Fruit fly (Drosophila melanogaster): ENCODE measurements around the gene CG13933.
A peak's percentile ranks its signal among the peaks of the same experiment; 100 is the strongest.

CG13933 gene

dm6 chr3L:1774713-1775648 is at the start of gene CG13933, which contains the start of gene PolD2:
TSS of gene CG13933 (minus strand) at chr3L:1775147.
TSS of gene PolD2 (plus strand) at chr3L:1775633.
- TF ChIP-seq Dll (optimal IDR thresholded peaks at IDR 0.05) (no peak), psq (optimal IDR thresholded peaks at IDR 0.05) (no peak), pan (optimal IDR thresholded peaks at IDR 0.05) (no peak), CG8478 (optimal IDR thresholded peaks at IDR 0.05) (no peak), EcR (GFP tag; optimal IDR thresholded peaks at IDR 0.05) (no peak), usp (GFP tag; optimal IDR thresholded peaks at IDR 0.05) (no peak)

- TF ChIP-seq psq (optimal IDR thresholded peaks at IDR 0.05) (no peak), EcR (GFP tag; optimal IDR thresholded peaks at IDR 0.05) (no peak), usp (GFP tag; optimal IDR thresholded peaks at IDR 0.05) (no peak), CG8478 (optimal IDR thresholded peaks at IDR 0.05) (no peak), pan (optimal IDR thresholded peaks at IDR 0.05) (no peak), Dll (optimal IDR thresholded peaks at IDR 0.05) (no peak)
Observed at dm6 chr3L:1822365-1822764, 47.4 kb upstream of the CG13933 start.

dm6 chr3L:1821140-1821539 is 46.2 kb upstream of the CG13933 start:
- TF ChIP-seq Dll (optimal IDR thresholded peaks at IDR 0.05), result no peak
- TF ChIP-seq usp (GFP tag; optimal IDR thresholded peaks at IDR 0.05), result no peak
- no peak for TF ChIP-seq CG8478 (optimal IDR thresholded peaks at IDR 0.05)
- TF ChIP-seq EcR (GFP tag; optimal IDR thresholded peaks at IDR 0.05), result no peak
- TF ChIP-seq pan (optimal IDR thresholded peaks at IDR 0.05), result no peak
- TF ChIP-seq psq (optimal IDR thresholded peaks at IDR 0.05), result no peak

dm6 chr3L:1818834-1819233 is 43.9 kb upstream of the CG13933 start:
- TF ChIP-seq pan (optimal IDR thresholded peaks at IDR 0.05), result no peak
- TF ChIP-seq Dll (optimal IDR thresholded peaks at IDR 0.05), result no peak
- TF ChIP-seq EcR (GFP tag; optimal IDR thresholded peaks at IDR 0.05), result no peak
- no peak for TF ChIP-seq CG8478 (optimal IDR thresholded peaks at IDR 0.05)
- no peak for TF ChIP-seq usp (GFP tag; optimal IDR thresholded peaks at IDR 0.05)
- TF ChIP-seq psq (optimal IDR thresholded peaks at IDR 0.05), result no peak

- TF ChIP-seq usp (GFP tag; optimal IDR thresholded peaks at IDR 0.05) (no peak), psq (optimal IDR thresholded peaks at IDR 0.05) (no peak), Dll (optimal IDR thresholded peaks at IDR 0.05) (no peak), CG8478 (optimal IDR thresholded peaks at IDR 0.05) (no peak), EcR (GFP tag; optimal IDR thresholded peaks at IDR 0.05) (no peak), pan (optimal IDR thresholded peaks at IDR 0.05) (no peak)
Observed at dm6 chr3L:1817405-1817804, 42.5 kb upstream of the CG13933 start.

dm6 chr3L:1816614-1817013 is 41.7 kb upstream of the CG13933 start:
- TF ChIP-seq Dll (optimal IDR thresholded peaks at IDR 0.05) (no peak), pan (optimal IDR thresholded peaks at IDR 0.05) (no peak), CG8478 (optimal IDR thresholded peaks at IDR 0.05) (no peak), psq (optimal IDR thresholded peaks at IDR 0.05) (no peak), EcR (GFP tag; optimal IDR thresholded peaks at IDR 0.05) (no peak), usp (GFP tag; optimal IDR thresholded peaks at IDR 0.05) (no peak)

- TF ChIP-seq usp (GFP tag; optimal IDR thresholded peaks at IDR 0.05), result no peak
- TF ChIP-seq EcR (GFP tag; optimal IDR thresholded peaks at IDR 0.05), result no peak
- TF ChIP-seq CG8478 (optimal IDR thresholded peaks at IDR 0.05), result no peak
- no peak for TF ChIP-seq psq (optimal IDR thresholded peaks at IDR 0.05)
Observed at dm6 chr3L:1810288-1810687, 35.3 kb upstream of the CG13933 start, which contains the start of gene GV1. TSS of gene GV1 (plus strand) at chr3L:1810588.

dm6 chr3L:1808631-1809030 is 33.7 kb upstream of the CG13933 start:
- TF ChIP-seq EcR (GFP tag; optimal IDR thresholded peaks at IDR 0.05) (no peak), CG8478 (optimal IDR thresholded peaks at IDR 0.05) (no peak), usp (GFP tag; optimal IDR thresholded peaks at IDR 0.05) (no peak), psq (optimal IDR thresholded peaks at IDR 0.05) (no peak), pan (optimal IDR thresholded peaks at IDR 0.05) (no peak)

- TF ChIP-seq psq (optimal IDR thresholded peaks at IDR 0.05) (peak; percentile 57), Dll (optimal IDR thresholded peaks at IDR 0.05) (no peak), usp (GFP tag; optimal IDR thresholded peaks at IDR 0.05) (no peak), CG8478 (optimal IDR thresholded peaks at IDR 0.05) (no peak)
Observed at dm6 chr3L:1802802-1803201, 27.9 kb upstream of the CG13933 start, which contains the start of the genes JTBR and CG42676. TSS of gene JTBR (minus strand) at chr3L:1802856. TSS of gene CG42676 (plus strand) at chr3L:1803107.

dm6 chr3L:1798649-1799048 is 23.7 kb upstream of the CG13933 start, which contains the start of gene Patj:
TSS of gene Patj (plus strand) at chr3L:1798803.
- peak; percentile 54 for TF ChIP-seq Dll (optimal IDR thresholded peaks at IDR 0.05)
- no peak for TF ChIP-seq CG8478 (optimal IDR thresholded peaks at IDR 0.05)
- no peak for TF ChIP-seq usp (GFP tag; optimal IDR thresholded peaks at IDR 0.05)
- TF ChIP-seq EcR (GFP tag; optimal IDR thresholded peaks at IDR 0.05), result no peak
- TF ChIP-seq psq (optimal IDR thresholded peaks at IDR 0.05), result no peak
- TF ChIP-seq pan (optimal IDR thresholded peaks at IDR 0.05), result no peak

dm6 chr3L:1797005-1797404 is 22.1 kb upstream of the CG13933 start, which contains the start of gene CG12020:
TSS of gene CG12020 (plus strand) at chr3L:1797305.
- no peak for TF ChIP-seq Dll (optimal IDR thresholded peaks at IDR 0.05)
- TF ChIP-seq pan (optimal IDR thresholded peaks at IDR 0.05), result no peak
- TF ChIP-seq usp (GFP tag; optimal IDR thresholded peaks at IDR 0.05), result no peak
- TF ChIP-seq EcR (GFP tag; optimal IDR thresholded peaks at IDR 0.05), result no peak
- no peak for TF ChIP-seq CG8478 (optimal IDR thresholded peaks at IDR 0.05)
- TF ChIP-seq psq (optimal IDR thresholded peaks at IDR 0.05), result no peak

All from whole organism.